Fruit fly (Drosophila melanogaster) whole organism: Measurements from ENCODE around the gene ver.

ENCODE experiments used
- CG8478 ChIP-seq: fragments of >200 bp; optimal IDR thresholded peaks from 2 replicates; lab custom pipeline; 2018; ENCODE audit warnings: inconsistent platforms
- Dll ChIP-seq: fragments of >200 bp; optimal IDR thresholded peaks from 2 replicates; lab custom pipeline; 2017
- EcR ChIP-seq, 2 experiments: fragments of >200 bp; optimal IDR thresholded peaks; 2 replicates each; lab custom pipeline; 2017; ENCODE audit warnings: missing biosample characterization in 2 of 2, missing genetic modification characterization in 2 of 2, missing genetic modification reagents in 2 of 2
- pan ChIP-seq: fragments of >200 bp; optimal IDR thresholded peaks from 2 replicates; lab custom pipeline; 2017
- psq ChIP-seq: fragments of >200 bp; optimal IDR thresholded peaks from 2 replicates; lab custom pipeline; 2017
- usp ChIP-seq: fragments of >200 bp; optimal IDR thresholded peaks from 2 replicates; lab custom pipeline; 2017; ENCODE audit warnings: missing biosample characterization, missing genetic modification characterization, mixed read lengths

The ver gene

DNA sequence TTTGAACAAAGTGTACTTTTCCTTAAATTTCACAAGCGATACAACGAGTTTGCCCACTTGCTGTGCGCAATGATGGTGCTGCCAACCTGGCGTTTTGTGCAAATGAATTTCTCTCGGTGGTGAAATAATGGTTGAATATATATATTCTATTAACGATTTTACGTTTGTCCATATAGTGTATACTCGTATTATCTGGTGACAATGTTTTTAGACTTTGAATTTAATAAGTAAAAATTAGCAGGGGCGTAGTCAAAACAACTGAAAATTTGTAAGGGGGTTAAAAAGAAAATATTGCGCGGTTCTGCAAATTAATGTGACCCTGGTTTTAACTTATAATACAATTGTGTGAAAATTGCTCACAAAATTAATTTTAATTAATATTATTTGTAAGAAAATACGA, at the start of gene ver, which contains the start of gene Gcn5:
ver (plus strand) TSS at position 47 of the 400 bp plus-strand sequence.
Gcn5 (minus strand) TSS at position 74 of the 400 bp plus-strand sequence.
- TF ChIP-seq EcR (GFP tag; optimal IDR thresholded peaks at IDR 0.05; lab: Kevin White, UChicago) = no peak
- TF ChIP-seq CG8478 (lab: Kevin White, UChicago) = no peak
- TF ChIP-seq pan (lab: Kevin White, UChicago) = no peak
- TF ChIP-seq psq (lab: Kevin White, UChicago) = no peak
- TF ChIP-seq Dll (lab: Kevin White, UChicago) = no peak
- no peak for TF ChIP-seq usp (GFP tag; lab: Kevin White, UChicago)

dm6 chr3L:12478229-12478628, 45.6 kb upstream of the ver start:
- TF ChIP-seq pan (lab: Kevin White, UChicago) (no peak), EcR (GFP tag; optimal IDR thresholded peaks at IDR 0.05; lab: Kevin White, UChicago) (no peak), usp (GFP tag; lab: Kevin White, UChicago) (no peak), Dll (lab: Kevin White, UChicago) (no peak), CG8478 (lab: Kevin White, UChicago) (no peak), psq (lab: Kevin White, UChicago) (no peak)

dm6 chr3L:12482246-12482645, 41.5 kb upstream of the ver start, which contains the start of gene CG33725:
Gene CG33725 (plus strand): TSS chr3L:12482609.
- TF ChIP-seq pan (lab: Kevin White, UChicago) = no peak
- no peak for TF ChIP-seq psq (lab: Kevin White, UChicago)
- no peak for TF ChIP-seq Dll (lab: Kevin White, UChicago)
- TF ChIP-seq EcR (GFP tag; optimal IDR thresholded peaks at IDR 0.05; lab: Kevin White, UChicago) = no peak
- no peak for TF ChIP-seq CG8478 (lab: Kevin White, UChicago)
- TF ChIP-seq usp (GFP tag; lab: Kevin White, UChicago) = no peak

dm6 chr3L:12482917-12483316, 40.9 kb upstream of the ver start:
- no peak for TF ChIP-seq usp (GFP tag; lab: Kevin White, UChicago)

DNA sequence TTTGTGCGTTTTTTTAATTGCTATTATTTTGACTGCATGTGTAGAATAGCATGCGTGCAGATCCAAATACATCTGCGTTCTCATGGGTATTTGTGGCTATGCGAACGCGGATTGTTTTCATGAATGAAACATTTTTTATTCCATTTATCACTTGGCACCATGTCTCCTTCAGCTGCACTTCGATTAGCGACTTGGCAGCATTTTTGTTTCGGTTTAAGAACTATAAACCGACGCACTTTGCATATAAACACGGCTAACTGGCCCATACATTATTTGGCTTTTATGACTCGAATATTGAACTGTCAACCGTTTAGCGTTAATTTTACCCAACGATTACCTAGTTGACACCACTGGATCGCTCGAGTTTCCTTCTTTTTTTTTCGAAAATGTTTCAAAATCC, 39.3 kb upstream of the ver start:
- TF ChIP-seq psq (lab: Kevin White, UChicago) = no peak

DNA sequence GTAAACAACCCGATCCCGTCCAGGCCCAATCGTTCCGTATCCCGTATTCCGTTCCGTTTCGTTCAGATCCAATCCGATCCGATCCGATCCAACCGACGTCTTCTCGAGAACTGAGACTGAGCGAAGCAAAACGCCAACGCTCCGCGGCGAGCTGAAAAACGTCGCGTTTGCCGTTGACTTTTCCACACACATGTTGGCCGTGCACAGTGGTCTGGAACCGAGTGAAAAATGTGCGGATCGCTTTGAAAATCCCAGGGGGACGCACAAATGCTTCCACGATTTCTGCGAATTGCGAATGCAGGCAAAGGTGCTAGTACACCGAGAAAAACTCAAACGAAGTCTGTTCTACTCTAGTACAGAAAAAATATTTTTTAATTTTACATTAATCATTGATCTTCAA, 38.8 kb upstream of the ver start, which contains the start of gene CG10663:
CG10663 (minus strand) TSS at position 88 of the 400 bp plus-strand sequence.
- TF ChIP-seq Dll (lab: Kevin White, UChicago) = no peak
- no peak for TF ChIP-seq psq (lab: Kevin White, UChicago)
- no peak for TF ChIP-seq pan (lab: Kevin White, UChicago)
- TF ChIP-seq CG8478 (lab: Kevin White, UChicago) = no peak
- TF ChIP-seq usp (GFP tag; lab: Kevin White, UChicago) = no peak
- TF ChIP-seq EcR (GFP tag; optimal IDR thresholded peaks at IDR 0.05; lab: Kevin White, UChicago) = no peak

DNA sequence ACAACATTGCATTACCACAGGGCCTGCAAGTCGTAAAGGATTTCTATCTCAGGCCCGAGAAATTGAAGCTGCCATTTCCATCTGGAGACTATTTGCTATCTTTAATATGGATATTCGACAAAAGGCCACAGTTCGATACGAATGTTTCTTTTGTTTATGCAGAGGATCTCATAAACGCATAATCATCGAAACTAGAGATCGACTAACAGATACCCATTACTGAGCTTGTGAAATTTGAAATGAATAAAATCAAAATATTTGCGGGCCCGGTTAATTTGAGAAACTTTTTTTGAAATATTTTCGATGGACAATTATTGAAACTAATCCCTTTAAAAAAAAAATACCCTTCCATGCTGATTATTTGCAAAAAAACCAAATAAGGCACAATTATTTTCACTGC, 37.6 kb upstream of the ver start:
- no peak for TF ChIP-seq pan (lab: Kevin White, UChicago)
- no peak for TF ChIP-seq EcR (GFP tag; optimal IDR thresholded peaks at IDR 0.05; lab: Kevin White, UChicago)
- no peak for TF ChIP-seq Dll (lab: Kevin White, UChicago)
- no peak for TF ChIP-seq psq (lab: Kevin White, UChicago)
- TF ChIP-seq CG8478 (lab: Kevin White, UChicago) = no peak
- no peak for TF ChIP-seq usp (GFP tag; lab: Kevin White, UChicago)

dm6 chr3L:12489952-12490351, 33.8 kb upstream of the ver start:
- TF ChIP-seq Dll (lab: Kevin White, UChicago) = peak; percentile 98
- peak in 1 of 2 experiments; percentile 16 for TF ChIP-seq EcR (GFP tag; optimal IDR thresholded peaks at IDR 0.05; lab: Kevin White, UChicago)
- no peak for TF ChIP-seq psq (lab: Kevin White, UChicago)

dm6 chr3L:12490418-12491035, 33.3 kb upstream of the ver start, which contains the start of gene CG10660:
Gene CG10660 (minus strand): TSS chr3L:12490676.
- TF ChIP-seq usp (GFP tag; lab: Kevin White, UChicago) (no peak), pan (lab: Kevin White, UChicago) (no peak), Dll (lab: Kevin White, UChicago) (no peak), psq (lab: Kevin White, UChicago) (no peak), CG8478 (lab: Kevin White, UChicago) (no peak), EcR (GFP tag; optimal IDR thresholded peaks at IDR 0.05; lab: Kevin White, UChicago) (no peak)

DNA sequence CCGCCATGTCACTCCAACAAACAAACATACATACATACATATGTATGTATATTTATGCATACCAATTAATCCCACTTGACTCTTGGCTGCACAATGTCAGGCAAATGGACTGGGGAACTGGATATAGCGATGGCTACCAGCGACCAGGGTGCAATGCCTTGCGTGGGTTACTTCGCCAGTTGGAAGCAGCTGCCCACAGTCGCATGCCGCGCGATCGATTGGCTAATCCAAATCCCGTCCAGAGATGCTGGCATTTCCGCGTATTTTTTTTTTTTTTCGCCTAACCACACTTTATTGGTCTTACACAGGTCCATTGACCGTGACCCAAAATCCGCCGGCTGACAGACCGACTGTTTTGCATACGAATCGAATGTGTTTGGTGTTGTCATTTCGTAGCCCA, 29.5 kb upstream of the ver start:
- TF ChIP-seq CG8478 (lab: Kevin White, UChicago) (no peak), usp (GFP tag; lab: Kevin White, UChicago) (no peak)

- TF ChIP-seq CG8478 (lab: Kevin White, UChicago) (no peak), Dll (lab: Kevin White, UChicago) (no peak), EcR (GFP tag; optimal IDR thresholded peaks at IDR 0.05; lab: Kevin White, UChicago) (no peak), psq (lab: Kevin White, UChicago) (no peak), usp (GFP tag; lab: Kevin White, UChicago) (no peak), pan (lab: Kevin White, UChicago) (no peak)
Measured at dm6 chr3L:12495312-12495725, 28.5 kb upstream of the ver start.
